Fruit fly (Drosophila melanogaster) whole organism, embryonic: ENCODE results near the gene CG32302.

Source experiments
- CG10274 ChIP-seq: fragments of 200-800 bp; sonication (Bioruptor generic); optimal IDR thresholded peaks from 3 replicates; lab custom pipeline; 2017; ENCODE audit warnings: missing biosample characterization, mild to moderate bottlenecking, missing genetic modification characterization
- CG10366 ChIP-seq: fragments of 200-800 bp; sonication (Bioruptor generic); IDR thresholded peaks from 2 replicates; pipeline ENCODE4 v1.3.6; 2022; ENCODE audit warnings: missing biosample characterization, missing genetic modification characterization
- CG12299 ChIP-seq: fragments of 200-800 bp; sonication (Bioruptor generic); optimal IDR thresholded peaks from 2 replicates; lab custom pipeline; 2018; ENCODE audit warnings: missing biosample characterization, mild to moderate bottlenecking, missing genetic modification characterization
- CG13894 ChIP-seq: fragments of 200-800 bp; sonication (Bioruptor generic); optimal IDR thresholded peaks from 3 replicates; lab custom pipeline; 2018; ENCODE audit warnings: missing biosample characterization, mild to moderate bottlenecking, missing genetic modification characterization, moderate library complexity
- CG14667 ChIP-seq: fragments of 200-800 bp; sonication (Bioruptor generic); IDR thresholded peaks from 2 replicates; pipeline ENCODE4 v1.3.6; 2022; ENCODE audit warnings: missing biosample characterization, missing genetic modification characterization
- CG16813 ChIP-seq: fragments of 200-800 bp; sonication (Bioruptor generic); IDR thresholded peaks from 3 replicates; pipeline ENCODE4 v1.3.6; 2022; ENCODE audit warnings: missing biosample characterization, missing genetic modification characterization; ENCODE audit not compliant: partially characterized antibody
- CG17912 ChIP-seq: fragments of 200-800 bp; sonication (Bioruptor generic); optimal IDR thresholded peaks from 2 replicates; lab custom pipeline; 2018; ENCODE audit warnings: missing biosample characterization, mild to moderate bottlenecking, missing genetic modification characterization
- CG2116 ChIP-seq: fragments of 200-800 bp; sonication (Bioruptor generic); optimal IDR thresholded peaks from 3 replicates; lab custom pipeline; 2018; ENCODE audit warnings: missing biosample characterization, mild to moderate bottlenecking, missing genetic modification characterization
- CG30403 ChIP-seq: fragments of 200-800 bp; sonication (Bioruptor generic); optimal IDR thresholded peaks from 3 replicates; lab custom pipeline; 2016; ENCODE audit warnings: missing biosample characterization, missing genetic modification characterization
- CG3065 ChIP-seq: fragments of 200-800 bp; sonication (Bioruptor generic); optimal IDR thresholded peaks from 2 replicates; lab custom pipeline; 2016; ENCODE audit warnings: missing biosample characterization, missing genetic modification characterization
- CG31224 ChIP-seq: fragments of 200-800 bp; sonication (Bioruptor generic); IDR thresholded peaks from 2 replicates; pipeline ENCODE4 v1.3.6; 2022; ENCODE audit warnings: missing biosample characterization, missing genetic modification characterization
- CG31388 ChIP-seq: fragments of 200-800 bp; sonication (Bioruptor generic); optimal IDR thresholded peaks from 2 replicates; lab custom pipeline; 2016; ENCODE audit warnings: missing biosample characterization, missing genetic modification characterization
- CG33557 ChIP-seq: fragments of 200-800 bp; sonication (Bioruptor generic); optimal IDR thresholded peaks from 2 replicates; lab custom pipeline; 2019; ENCODE audit warnings: missing biosample characterization, mild to moderate bottlenecking, missing genetic modification characterization, moderate library complexity
- CG34422 ChIP-seq: fragments of 200-800 bp; sonication (Bioruptor generic); IDR thresholded peaks from 3 replicates; pipeline ENCODE4 v1.3.6; 2022; ENCODE audit warnings: missing biosample characterization, missing genetic modification characterization
- CG4820 ChIP-seq: fragments of 200-800 bp; sonication (Bioruptor generic); optimal IDR thresholded peaks from 3 replicates; lab custom pipeline; 2016; ENCODE audit warnings: missing biosample characterization, missing genetic modification characterization
- CkIIα-i1 ChIP-seq: fragments of 200-800 bp; sonication (Bioruptor generic); IDR thresholded peaks from 2 replicates; pipeline ENCODE4 v1.3.6; 2022; ENCODE audit warnings: missing biosample characterization, missing genetic modification characterization
- CoRest ChIP-seq: fragments of 200-800 bp; sonication (Bioruptor generic); optimal IDR thresholded peaks from 3 replicates; lab custom pipeline; 2018; ENCODE audit warnings: missing biosample characterization, mild to moderate bottlenecking, missing genetic modification characterization, moderate library complexity
- E2f2 ChIP-seq: fragments of 200-800 bp; sonication (Bioruptor generic); IDR thresholded peaks from 2 replicates; pipeline ENCODE4 v1.3.6; 2022; ENCODE audit warnings: missing biosample characterization, missing genetic modification characterization
- Elba2 ChIP-seq: fragments of 200-800 bp; sonication (Bioruptor generic); optimal IDR thresholded peaks from 3 replicates; lab custom pipeline; 2016; ENCODE audit warnings: missing biosample characterization, missing genetic modification characterization
- Ets65A ChIP-seq: fragments of 200-800 bp; sonication (Bioruptor generic); peaks from one replicate; lab custom pipeline; 2016; ENCODE audit warnings: missing biosample characterization, missing genetic modification characterization
- HmgZ ChIP-seq: fragments of 200-800 bp; sonication (Bioruptor generic); optimal IDR thresholded peaks from 2 replicates; lab custom pipeline; 2018; ENCODE audit warnings: missing biosample characterization, mild to moderate bottlenecking, missing genetic modification characterization
- Hr78 ChIP-seq, 2 experiments: fragments of 200-800 bp in 1 of 2; fragments of >200 bp in 1 of 2; sonication (Bioruptor generic) in 1 of 2; optimal IDR thresholded peaks; 2 replicates each; lab custom pipeline; 2017 to 2019; ENCODE audit warnings: missing biosample characterization in 2 of 2, missing genetic modification characterization in 2 of 2, mild to moderate bottlenecking in 1 of 2, moderate library complexity in 1 of 2
- Mes4 ChIP-seq: fragments of 200-800 bp; sonication (Bioruptor generic); optimal IDR thresholded peaks from 2 replicates; lab custom pipeline; 2016; ENCODE audit warnings: missing biosample characterization, missing genetic modification characterization
- Oli ChIP-seq: fragments of 200-800 bp; sonication (Bioruptor generic); optimal IDR thresholded peaks from 2 replicates; lab custom pipeline; 2018; ENCODE audit warnings: missing biosample characterization, mild to moderate bottlenecking, missing genetic modification characterization, moderate library complexity
- Optix ChIP-seq: fragments of 200-800 bp; sonication (Bioruptor generic); IDR thresholded peaks from 3 replicates; pipeline ENCODE4 v1.3.6; 2022; ENCODE audit warnings: missing biosample characterization, missing genetic modification characterization
- Ptx1 ChIP-seq: fragments of 200-800 bp; sonication (Bioruptor generic); IDR thresholded peaks from 2 replicates; pipeline ENCODE4 v1.3.6; 2022; ENCODE audit warnings: missing biosample characterization, missing genetic modification characterization
- Scr ChIP-seq: fragments of 200-800 bp; sonication (Bioruptor generic); IDR thresholded peaks from 2 replicates; pipeline ENCODE4 v1.3.6; 2022; ENCODE audit warnings: missing biosample characterization, missing genetic modification characterization; ENCODE audit not compliant: partially characterized antibody
- Ssrp ChIP-seq: fragments of 200-800 bp; sonication (Bioruptor generic); optimal IDR thresholded peaks from 2 replicates; lab custom pipeline; 2018; ENCODE audit warnings: missing biosample characterization, mild to moderate bottlenecking, missing genetic modification characterization, moderate library complexity
- aop ChIP-seq: fragments of 200-800 bp; sonication (Bioruptor generic); IDR thresholded peaks from 2 replicates; pipeline ENCODE4 v1.3.6; 2022; ENCODE audit warnings: missing biosample characterization, missing genetic modification characterization
- br ChIP-seq: fragments of >200 bp; optimal IDR thresholded peaks from 2 replicates; lab custom pipeline; 2017
- cato ChIP-seq: fragments of 200-800 bp; sonication (Bioruptor generic); optimal IDR thresholded peaks from 2 replicates; lab custom pipeline; 2016; ENCODE audit warnings: missing biosample characterization, missing genetic modification characterization, borderline replicate concordance
- ci ChIP-seq: fragments of 200-800 bp; sonication (Bioruptor generic); IDR thresholded peaks from 3 replicates; pipeline ENCODE4 v1.3.6; 2022; ENCODE audit warnings: missing biosample characterization, missing genetic modification characterization
- crol ChIP-seq: fragments of 200-800 bp; sonication (Bioruptor generic); IDR thresholded peaks from 2 replicates; pipeline ENCODE4 v1.3.6; 2022; ENCODE audit warnings: missing biosample characterization, missing genetic modification characterization
- da ChIP-seq: fragments of 200-800 bp; sonication (Bioruptor generic); optimal IDR thresholded peaks from 2 replicates; lab custom pipeline; 2016; ENCODE audit warnings: missing biosample characterization, missing genetic modification characterization
- dan ChIP-seq: fragments of 200-800 bp; sonication (Bioruptor generic); IDR thresholded peaks from 2 replicates; pipeline ENCODE4 v1.3.6; 2022; ENCODE audit warnings: missing biosample characterization, missing genetic modification characterization
- dati ChIP-seq: fragments of 200-800 bp; sonication (Bioruptor generic); IDR thresholded peaks from 2 replicates; pipeline ENCODE4 v1.3.6; 2022; ENCODE audit warnings: missing biosample characterization, missing genetic modification characterization
- dimm ChIP-seq: fragments of 200-800 bp; sonication (Bioruptor generic); IDR thresholded peaks from 2 replicates; pipeline ENCODE4 v1.3.6; 2022; ENCODE audit warnings: missing biosample characterization, missing genetic modification characterization
- ewg ChIP-seq: fragments of 200-800 bp; sonication (Bioruptor generic); optimal IDR thresholded peaks from 3 replicates; lab custom pipeline; 2017; ENCODE audit warnings: mild to moderate bottlenecking, missing biosample characterization, missing genetic modification reagents, missing genetic modification characterization
- ftz-f1 ChIP-seq: fragments of 200-800 bp; sonication (Bioruptor generic); optimal IDR thresholded peaks from 2 replicates; lab custom pipeline; 2016; ENCODE audit warnings: missing biosample characterization, missing genetic modification characterization
- gce ChIP-seq: fragments of 200-800 bp; sonication (Bioruptor generic); IDR thresholded peaks from 3 replicates; pipeline ENCODE4 v1.3.6; 2022; ENCODE audit warnings: missing biosample characterization, missing genetic modification characterization
- ham ChIP-seq: fragments of 200-800 bp; sonication (Bioruptor generic); IDR thresholded peaks from 2 replicates; pipeline ENCODE4 v1.3.6; 2022; ENCODE audit warnings: missing biosample characterization, missing genetic modification characterization
- ind ChIP-seq: fragments of 200-800 bp; sonication (Bioruptor generic); optimal IDR thresholded peaks from 3 replicates; lab custom pipeline; 2016; ENCODE audit warnings: missing biosample characterization, missing genetic modification characterization
- nau ChIP-seq: fragments of 200-800 bp; sonication (Bioruptor generic); optimal IDR thresholded peaks from 3 replicates; lab custom pipeline; 2017; ENCODE audit warnings: missing biosample characterization, mild to moderate bottlenecking, missing genetic modification characterization, missing genetic modification reagents
- nerfin-2 ChIP-seq: fragments of 200-800 bp; sonication (Bioruptor generic); IDR thresholded peaks from 2 replicates; pipeline ENCODE4 v1.3.6; 2022; ENCODE audit warnings: missing biosample characterization, missing genetic modification characterization; ENCODE audit not compliant: partially characterized antibody
- scrt ChIP-seq: fragments of 200-800 bp; sonication (Bioruptor generic); optimal IDR thresholded peaks from 2 replicates; lab custom pipeline; 2018; ENCODE audit warnings: missing biosample characterization, mild to moderate bottlenecking, missing genetic modification characterization, moderate library complexity
- sens ChIP-seq: fragments of 200-800 bp; sonication (Bioruptor generic); peaks from one replicate; lab custom pipeline; 2016; ENCODE audit warnings: missing biosample characterization, missing genetic modification characterization
- ttk ChIP-seq: fragments of 200-800 bp; sonication (Bioruptor generic); IDR thresholded peaks from 2 replicates; pipeline ENCODE4 v2.1.2; 2022; ENCODE audit warnings: missing biosample characterization, missing genetic modification characterization
- wdn ChIP-seq: fragments of 200-800 bp; sonication (Bioruptor generic); IDR thresholded peaks from 2 replicates; pipeline ENCODE4 v1.3.6; 2022; ENCODE audit warnings: missing biosample characterization, missing genetic modification characterization
- zen ChIP-seq: fragments of 200-800 bp; sonication (Bioruptor generic); optimal IDR thresholded peaks from 3 replicates; lab custom pipeline; 2018; ENCODE audit warnings: missing biosample characterization, mild to moderate bottlenecking, missing genetic modification characterization, moderate library complexity
- zfh2 ChIP-seq: fragments of 200-800 bp; sonication (Bioruptor generic); optimal IDR thresholded peaks from 2 replicates; lab custom pipeline; 2016; ENCODE audit warnings: missing biosample characterization, missing genetic modification characterization

Gene CG32302

dm6 chr3L:2265692-2266444 is 2.8 kb upstream of the CG32302 start, which contains the start of the genes ecd and CG13806 (continued):
- TF ChIP-seq E2f2 (GFP tag; lab: Robert Waterston, UW) (peak; percentile 49), CG30403 (peak; percentile 48), CG34422 (peak; percentile 45; the same call in 2 of the 3 replicates), dimm (GFP tag; lab: Robert Waterston, UW) (no peak), dati (GFP tag; lab: Robert Waterston, UW) (no peak), ftz-f1 (peak; percentile 40), ttk (GFP tag; lab: Robert Waterston, UW) (peak; percentile 30; the same call in 1 of the 2 replicates), da (GFP tag; lab: Kevin White, UChicago) (no peak), Ets65A (GFP tag; lab: Kevin White, UChicago) (peak; percentile 93), Elba2 (GFP tag; lab: Kevin White, UChicago) (no peak), Optix (GFP tag; lab: Robert Waterston, UW) (no peak), CG10366 (GFP tag; lab: Robert Waterston, UW) (peak; percentile 35; the same call in 1 of the 2 replicates), zen (tag; lab: Kevin White, UChicago) (peak; percentile 40), ci (peak; percentile 47; the same call in 1 of the 3 replicates), CkIIα-i1 (GFP tag; lab: Robert Waterston, UW) (no peak), CG3065 (GFP tag; lab: Kevin White, UChicago) (peak; percentile 77), CG13894 (peak; percentile 34), zfh2 (GFP tag; lab: Kevin White, UChicago) (peak; percentile 67), ind (peak; percentile 19), scrt (GFP tag; lab: Kevin White, UChicago) (no peak), CG31224 (no peak), CG4820 (no peak), cato (GFP tag; lab: Kevin White, UChicago) (no peak), sens (GFP tag; lab: Kevin White, UChicago) (peak; percentile 78), CG12299 (no peak), br (no peak), wdn (peak; percentile 44; the same call in 1 of the 2 replicates), gce (GFP tag; lab: Robert Waterston, UW) (no peak), Oli (tag; lab: Kevin White, UChicago) (no peak), dan (GFP tag; lab: Robert Waterston, UW) (no peak), ewg (GFP tag; lab: Kevin White, UChicago) (peak; percentile 15), aop (GFP tag; lab: Robert Waterston, UW) (no peak), CoRest (tag; lab: Kevin White, UChicago) (peak; percentile 69), Ptx1 (GFP tag; lab: Robert Waterston, UW) (peak; percentile 38), Scr (GFP tag; lab: Robert Waterston, UW) (peak; percentile 91), nerfin-2 (GFP tag; lab: Robert Waterston, UW) (peak; percentile 76), CG17912 (GFP tag; lab: Kevin White, UChicago) (no peak), ham (GFP tag; lab: Robert Waterston, UW) (no peak), CG14667 (GFP tag; lab: Robert Waterston, UW) (0 out of 2 replicates have a peak, but pooled peaks have one; percentile 25), CG31388 (GFP tag; lab: Kevin White, UChicago) (no peak), Hr78 (GFP tag; optimal IDR thresholded peaks at IDR 0.05; lab: Kevin White, UChicago) (peak in 1 of 2 experiments; percentile 1), crol (GFP tag; lab: Robert Waterston, UW) (no peak), Mes4 (peak; percentile 8), CG2116 (peak; percentile 49), CG10274 (GFP tag; lab: Kevin White, UChicago) (no peak), nau (no peak), Ssrp (tag; lab: Kevin White, UChicago) (no peak), CG16813 (peak; percentile 96), CG33557 (GFP tag; lab: Kevin White, UChicago) (no peak), HmgZ (tag; lab: Kevin White, UChicago) (peak; percentile 55)
